In genomic region chr2L:8350560-8351171, dm6 we compare ENCODE assay signal across 1 fruit fly cellular context.
TF ChIP-seq lines count a peak whose summit lies in the region.

No protein-coding gene starts in this region.

TF ChIP-seq in whole organism, embryonic, 481 proteins besides CTCF, POLR2A, EP300 and RAD21 (continued from another document):
- TF ChIP-seq CG8359 (GFP tag; optimal IDR thresholded peaks at IDR 0.05; lab: Kevin White, UChicago; ENCODE audit: borderline replicate concordance) (no peak), CG2199 (GFP tag; IDR thresholded peaks at IDR 0.05; lab: Robert Waterston, UW) (no peak), sqz (GFP tag; optimal IDR thresholded peaks at IDR 0.05; lab: Kevin White, UChicago) (no peak), br (optimal IDR thresholded peaks at IDR 0.05; lab: Kevin White, UChicago) (no peak), CG4404 (GFP tag; IDR thresholded peaks at IDR 0.05; lab: Robert Waterston, UW) (no peak), Hr51 (GFP tag; optimal IDR thresholded peaks at IDR 0.05; lab: Kevin White, UChicago) (peak in 1 of 2 experiments; percentile 26), CG1792 (GFP tag; optimal IDR thresholded peaks at IDR 0.05; lab: Kevin White, UChicago) (no peak), Rx (GFP tag; IDR thresholded peaks at IDR 0.05; lab: Robert Waterston, UW) (no peak), CG4707 (GFP tag; optimal IDR thresholded peaks at IDR 0.05; lab: Kevin White, UChicago) (peak; percentile 35), slp2 (GFP tag; optimal IDR thresholded peaks at IDR 0.05; lab: Kevin White, UChicago) (no peak), CG9437 (GFP tag; optimal IDR thresholded peaks at IDR 0.05; lab: Kevin White, UChicago) (no peak), CG15601 (tag; optimal IDR thresholded peaks at IDR 0.05; lab: Kevin White, UChicago) (no peak), CG14050 (GFP tag; IDR thresholded peaks at IDR 0.05; lab: Robert Waterston, UW) (no peak; the same call in 2 of the 3 replicates), B-H1 (GFP tag; IDR thresholded peaks at IDR 0.05; lab: Robert Waterston, UW) (no peak), CG12744 (GFP tag; optimal IDR thresholded peaks at IDR 0.05; lab: Kevin White, UChicago) (peak; percentile 52), NK7.1 (GFP tag; optimal IDR thresholded peaks at IDR 0.05; lab: Kevin White, UChicago) (no peak), Hr3 (GFP tag; optimal IDR thresholded peaks at IDR 0.05; lab: Kevin White, UChicago) (no peak), Side (GFP tag; optimal IDR thresholded peaks at IDR 0.05; lab: Kevin White, UChicago) (peak; percentile 16), maf-S (GFP tag; optimal IDR thresholded peaks at IDR 0.05; lab: Kevin White, UChicago) (no peak), Xrp1 (GFP tag; IDR thresholded peaks at IDR 0.05; lab: Robert Waterston, UW) (no peak), wek (GFP tag; optimal IDR thresholded peaks at IDR 0.05; lab: Kevin White, UChicago) (peak; percentile 52), CG7839 (tag; optimal IDR thresholded peaks at IDR 0.05; lab: Kevin White, UChicago) (peak; percentile 27), CG17802 (tag; optimal IDR thresholded peaks at IDR 0.05; lab: Kevin White, UChicago) (no peak), pum (GFP tag; optimal IDR thresholded peaks at IDR 0.05; lab: Kevin White, UChicago) (no peak), C15 (GFP tag; IDR thresholded peaks at IDR 0.05; lab: Robert Waterston, UW) (no peak), CG10274 (GFP tag; optimal IDR thresholded peaks at IDR 0.05; lab: Kevin White, UChicago) (no peak), CG9817 (tag; optimal IDR thresholded peaks at IDR 0.05; lab: Kevin White, UChicago) (peak; percentile 12), D19B (GFP tag; optimal IDR thresholded peaks at IDR 0.05; lab: Kevin White, UChicago) (no peak), CG12942 (GFP tag; optimal IDR thresholded peaks at IDR 0.05; lab: Kevin White, UChicago) (no peak), HLH54F (GFP tag; optimal IDR thresholded peaks at IDR 0.05; lab: Kevin White, UChicago) (no peak), CG3281 (GFP tag; optimal IDR thresholded peaks at IDR 0.05; lab: Kevin White, UChicago) (peak; percentile 60), PHDP (tag; optimal IDR thresholded peaks at IDR 0.05; lab: Kevin White, UChicago) (peak; percentile 69), CG3163 (GFP tag; optimal IDR thresholded peaks at IDR 0.05; lab: Kevin White, UChicago) (no peak), CG14965 (GFP tag; optimal IDR thresholded peaks at IDR 0.05; lab: Kevin White, UChicago; ENCODE audit: borderline replicate concordance) (no peak), fru (optimal IDR thresholded peaks at IDR 0.05; lab: Kevin White, UChicago) (no peak), Fer2 (tag; optimal IDR thresholded peaks at IDR 0.05; lab: Kevin White, UChicago) (no peak), ara (GFP tag; IDR thresholded peaks at IDR 0.05; lab: Robert Waterston, UW) (no peak), CG16815 (GFP tag; optimal IDR thresholded peaks at IDR 0.05; lab: Kevin White, UChicago) (no peak), CkIIα-i1 (GFP tag; IDR thresholded peaks at IDR 0.05; lab: Robert Waterston, UW) (no peak), jing (GFP tag; optimal IDR thresholded peaks at IDR 0.05; lab: Kevin White, UChicago) (no peak), Sry-δ (GFP tag; optimal IDR thresholded peaks at IDR 0.05; lab: Kevin White, UChicago) (no peak), CG17361 (GFP tag; IDR thresholded peaks at IDR 0.05; lab: Robert Waterston, UW) (no peak), CG6765 (GFP tag; optimal IDR thresholded peaks at IDR 0.05; lab: Kevin White, UChicago) (peak; percentile 26), grn (GFP tag; optimal IDR thresholded peaks at IDR 0.05; lab: Kevin White, UChicago) (peak; percentile 74), her (GFP tag; optimal IDR thresholded peaks at IDR 0.05; lab: Kevin White, UChicago) (peak; percentile 28), Max (GFP tag; optimal IDR thresholded peaks at IDR 0.05; lab: Kevin White, UChicago) (no peak), CG4854 (GFP tag; optimal IDR thresholded peaks at IDR 0.05; lab: Kevin White, UChicago) (no peak), org-1 (GFP tag; optimal IDR thresholded peaks at IDR 0.05; lab: Kevin White, UChicago) (peak; percentile 22), cg (GFP tag; optimal IDR thresholded peaks at IDR 0.05; lab: Kevin White, UChicago) (no peak), lola (GFP tag; optimal IDR thresholded peaks at IDR 0.05; lab: Kevin White, UChicago) (no peak), da (GFP tag; optimal IDR thresholded peaks at IDR 0.05; lab: Kevin White, UChicago) (no peak), CG6791 (GFP tag; IDR thresholded peaks at IDR 0.05; lab: Robert Waterston, UW; ENCODE audit: partially characterized antibody) (no peak), Atf3 (GFP tag; optimal IDR thresholded peaks at IDR 0.05; lab: Kevin White, UChicago) (no peak), CG15269 (tag; optimal IDR thresholded peaks at IDR 0.05; lab: Kevin White, UChicago) (peak; percentile 63), p53 (GFP tag; optimal IDR thresholded peaks at IDR 0.05; lab: Kevin White, UChicago) (no peak), CG15696 (tag; optimal IDR thresholded peaks at IDR 0.05; lab: Kevin White, UChicago) (no peak), Hey (tag; optimal IDR thresholded peaks at IDR 0.05; lab: Kevin White, UChicago) (peak; percentile 31), zf30C (GFP tag; optimal IDR thresholded peaks at IDR 0.05; lab: Kevin White, UChicago) (no peak), CG16779 (GFP tag; IDR thresholded peaks at IDR 0.05; lab: Robert Waterston, UW) (no peak), trh (GFP tag; optimal IDR thresholded peaks at IDR 0.05; lab: Kevin White, UChicago) (no peak), caup (GFP tag; optimal IDR thresholded peaks at IDR 0.05; lab: Kevin White, UChicago; ENCODE audit: severe bottlenecking) (peak; percentile 54), az2 (GFP tag; optimal IDR thresholded peaks at IDR 0.05; lab: Kevin White, UChicago) (no peak), zen (tag; optimal IDR thresholded peaks at IDR 0.05; lab: Kevin White, UChicago) (no peak), NC2β (GFP tag; optimal IDR thresholded peaks at IDR 0.05; lab: Kevin White, UChicago) (no peak), CG8281 (tag; optimal IDR thresholded peaks at IDR 0.05; lab: Kevin White, UChicago) (no peak), CG17186 (GFP tag; optimal IDR thresholded peaks at IDR 0.05; lab: Kevin White, UChicago) (no peak), dysf (GFP tag; IDR thresholded peaks at IDR 0.05; lab: Robert Waterston, UW) (no peak), Dfd (GFP tag; optimal IDR thresholded peaks at IDR 0.05; lab: Kevin White, UChicago) (no peak), CG11560 (tag; IDR thresholded peaks at IDR 0.05; lab: Robert Waterston, UW) (no peak), D (optimal IDR thresholded peaks at IDR 0.05; lab: Kevin White, UChicago) (no peak), D (GFP tag; optimal IDR thresholded peaks at IDR 0.05; lab: Kevin White, UChicago) (no peak), CG13287 (GFP tag; IDR thresholded peaks at IDR 0.05; lab: Robert Waterston, UW; ENCODE audit: partially characterized antibody) (no peak), Dip2 (GFP tag; IDR thresholded peaks at IDR 0.05; lab: Robert Waterston, UW) (no peak), E2f1 (GFP tag; IDR thresholded peaks at IDR 0.05; lab: Robert Waterston, UW) (no peak), ash1 (GFP tag; optimal IDR thresholded peaks at IDR 0.05; lab: Kevin White, UChicago) (no peak), CG12219 (GFP tag; optimal IDR thresholded peaks at IDR 0.05; lab: Kevin White, UChicago) (peak; percentile 39), Gsc (GFP tag; IDR thresholded peaks at IDR 0.05; lab: Robert Waterston, UW) (no peak), Asciz (GFP tag; optimal IDR thresholded peaks at IDR 0.05; lab: Kevin White, UChicago) (peak; percentile 39), fd102C (GFP tag; optimal IDR thresholded peaks at IDR 0.05; lab: Kevin White, UChicago) (no peak), Hand (GFP tag; optimal IDR thresholded peaks at IDR 0.05; lab: Kevin White, UChicago) (peak; percentile 52), Awh (GFP tag; IDR thresholded peaks at IDR 0.05; lab: Robert Waterston, UW) (no peak; the same call in 1 of the 2 replicates), psq (GFP tag; optimal IDR thresholded peaks at IDR 0.05; lab: Kevin White, UChicago) (no peak), bowl (GFP tag; IDR thresholded peaks at IDR 0.05; lab: Robert Waterston, UW) (no peak), Ravus (GFP tag; IDR thresholded peaks at IDR 0.05; lab: Robert Waterston, UW) (no peak), bigmax (GFP tag; optimal IDR thresholded peaks at IDR 0.05; lab: Kevin White, UChicago) (no peak), Deaf1 (tag; optimal IDR thresholded peaks at IDR 0.05; lab: Kevin White, UChicago) (no peak), HmgZ (tag; optimal IDR thresholded peaks at IDR 0.05; lab: Kevin White, UChicago) (peak; percentile 65), Hmx (GFP tag; optimal IDR thresholded peaks at IDR 0.05; lab: Kevin White, UChicago) (no peak), yki (optimal IDR thresholded peaks at IDR 0.05; lab: Kevin White, UChicago) (no peak), CG1529 (GFP tag; optimal IDR thresholded peaks at IDR 0.05; lab: Kevin White, UChicago) (peak; percentile 14), rib (GFP tag; IDR thresholded peaks at IDR 0.05; lab: Robert Waterston, UW) (peak; percentile 33; the same call in 1 of the 2 replicates), Abd-B (GFP tag; optimal IDR thresholded peaks at IDR 0.05; lab: Kevin White, UChicago) (no peak), CG4730 (GFP tag; IDR thresholded peaks at IDR 0.05; lab: Robert Waterston, UW) (peak; percentile 6; the same call in 1 of the 2 replicates), dan (GFP tag; IDR thresholded peaks at IDR 0.05; lab: Robert Waterston, UW) (no peak), en (GFP tag; optimal IDR thresholded peaks at IDR 0.05; lab: Kevin White, UChicago) (no peak), CG7271 (tag; optimal IDR thresholded peaks at IDR 0.05; lab: Kevin White, UChicago) (no peak), sna (GFP tag; IDR thresholded peaks at IDR 0.05; lab: Robert Waterston, UW; ENCODE audit: partially characterized antibody) (no peak), CHES-1-like (GFP tag; optimal IDR thresholded peaks at IDR 0.05; lab: Kevin White, UChicago) (no peak), BtbVII (GFP tag; optimal IDR thresholded peaks at IDR 0.05; lab: Kevin White, UChicago) (peak; percentile 57), CG7357 (GFP tag; IDR thresholded peaks at IDR 0.05; lab: Robert Waterston, UW) (no peak), pnt (GFP tag; optimal IDR thresholded peaks at IDR 0.05; lab: Kevin White, UChicago) (no peak), ato (GFP tag; IDR thresholded peaks at IDR 0.05; lab: Robert Waterston, UW; ENCODE audit: partially characterized antibody) (no peak), CG6683 (GFP tag; optimal IDR thresholded peaks at IDR 0.05; lab: Kevin White, UChicago) (peak; percentile 2), z (GFP tag; IDR thresholded peaks at IDR 0.05; lab: Robert Waterston, UW) (no peak), ham (GFP tag; IDR thresholded peaks at IDR 0.05; lab: Robert Waterston, UW) (no peak), CG5953 (GFP tag; IDR thresholded peaks at IDR 0.05; lab: Robert Waterston, UW) (no peak), CG4424 (GFP tag; optimal IDR thresholded peaks at IDR 0.05; lab: Kevin White, UChicago) (no peak), CG12071 (GFP tag; optimal IDR thresholded peaks at IDR 0.05; lab: Kevin White, UChicago) (peak; percentile 70), CG2120 (GFP tag; optimal IDR thresholded peaks at IDR 0.05; lab: Kevin White, UChicago) (peak; percentile 36), Atf6 (GFP tag; IDR thresholded peaks at IDR 0.05; lab: Robert Waterston, UW) (peak; percentile 76), eve (GFP tag; optimal IDR thresholded peaks at IDR 0.05; lab: Kevin White, UChicago) (no peak), scrt (GFP tag; optimal IDR thresholded peaks at IDR 0.05; lab: Kevin White, UChicago) (peak; percentile 49), inv (GFP tag; IDR thresholded peaks at IDR 0.05; lab: Robert Waterston, UW; ENCODE audit: partially characterized antibody) (no peak), Opbp (GFP tag; IDR thresholded peaks at IDR 0.05; lab: Robert Waterston, UW; ENCODE audit: partially characterized antibody) (no peak), otp (GFP tag; IDR thresholded peaks at IDR 0.05; lab: Robert Waterston, UW) (0 out of 3 replicates have a peak, but pooled peaks have one; percentile 26), Mrtf (GFP tag; IDR thresholded peaks at IDR 0.05; lab: Robert Waterston, UW) (no peak), gem (tag; optimal IDR thresholded peaks at IDR 0.05; lab: Kevin White, UChicago) (peak; percentile 50), stwl (tag; optimal IDR thresholded peaks at IDR 0.05; lab: Kevin White, UChicago) (no peak), gt (GFP tag; IDR thresholded peaks at IDR 0.05; lab: Robert Waterston, UW) (no peak), CG11695 (GFP tag; IDR thresholded peaks at IDR 0.05; lab: Robert Waterston, UW) (peak; percentile 7; the same call in 1 of the 3 replicates), cato (GFP tag; optimal IDR thresholded peaks at IDR 0.05; lab: Kevin White, UChicago; ENCODE audit: borderline replicate concordance) (no peak), CG13894 (tag; optimal IDR thresholded peaks at IDR 0.05; lab: Kevin White, UChicago) (no peak), CrebB (tag; optimal IDR thresholded peaks at IDR 0.05; lab: Kevin White, UChicago) (peak; percentile 71), HLH4C (GFP tag; IDR thresholded peaks at IDR 0.05; lab: Robert Waterston, UW; ENCODE audit: partially characterized antibody) (no peak), pho (GFP tag; optimal IDR thresholded peaks at IDR 0.05; lab: Kevin White, UChicago) (no peak)
